Worm (Caenorhabditis elegans) whole organism, L1 larva: ENCODE data around the gene lhfp-4.
"Not testable (repeated sequence)": the region's sequence is repeated elsewhere in the genome, so short reads cannot be mapped to it uniquely, and the experiment has no call there.

Experiments
- aly-2 ChIP-seq: fragments of 150-350 bp; optimal IDR thresholded peaks from 2 replicates; lab custom pipeline; 2014; ENCODE audit warnings: missing biosample characterization, missing genetic modification characterization
- blmp-1 ChIP-seq: fragments of 150-350 bp; optimal IDR thresholded peaks from 2 replicates; lab custom pipeline; 2014; ENCODE audit warnings: missing biosample characterization, missing genetic modification characterization
- ceh-82 ChIP-seq, 3 experiments: fragments of 150-350 bp in 1 of 3; sonication (generic microtip) in 2 of 3; optimal IDR thresholded peaks; 2 replicates each; lab custom pipeline; 2014 to 2017; ENCODE audit warnings: missing biosample characterization in 3 of 3, missing genetic modification characterization in 3 of 3
- ces-1 ChIP-seq: fragments of 150-350 bp; optimal IDR thresholded peaks from 2 replicates; lab custom pipeline; 2014; ENCODE audit warnings: missing biosample characterization, missing genetic modification reagents, missing genetic modification characterization
- dpl-1 ChIP-seq, 3 experiments: fragments of 150-350 bp in 2 of 3; sonication (generic microtip) in 1 of 3; optimal IDR thresholded peaks; 2 replicates each; lab custom pipeline; 2014 to 2017; ENCODE audit warnings: missing biosample characterization in 3 of 3, missing genetic modification characterization in 3 of 3, missing genetic modification reagents in 3 of 3
- dsc-1 ChIP-seq: sonication (generic microtip); optimal IDR thresholded peaks from 2 replicates; lab custom pipeline; 2016; ENCODE audit warnings: mild to moderate bottlenecking, missing genetic modification characterization, missing compliant biosample characterization
- efl-1 ChIP-seq, 4 experiments: fragments of 150-350 bp; optimal IDR thresholded peaks in 3 of 4; peaks in 1 of 4; 1 replicate in 1 of 4; 2 replicates in 3 of 4; lab custom pipeline; 2014; ENCODE audit warnings: missing biosample characterization in 2 of 4, missing genetic modification characterization in 2 of 4, missing genetic modification reagents in 2 of 4
- egl-13 ChIP-seq: sonication (generic microtip); optimal IDR thresholded peaks from 2 replicates; lab custom pipeline; 2016; ENCODE audit warnings: missing genotype, missing genetic modification reagents, missing genetic modification characterization, missing compliant biosample characterization
- elt-2 ChIP-seq: sonication (generic microtip); optimal IDR thresholded peaks from 2 replicates; lab custom pipeline; 2016; ENCODE audit warnings: missing genetic modification characterization, mild to moderate bottlenecking, inconsistent platforms, missing compliant biosample characterization, missing genetic modification reagents
- elt-3 ChIP-seq, 6 experiments: fragments of 150-350 bp in 1 of 6; sonication (generic microtip); optimal IDR thresholded peaks; 2 replicates each; lab custom pipeline; 2017 to 2018; ENCODE audit warnings: missing biosample characterization in 6 of 6, missing genetic modification characterization in 6 of 6, inconsistent platforms in 1 of 6
- fkh-4 ChIP-seq: sonication (generic microtip); optimal IDR thresholded peaks from 2 replicates; lab custom pipeline; 2016; ENCODE audit warnings: missing compliant biosample characterization, missing genetic modification characterization, borderline replicate concordance
- fkh-8 ChIP-seq: sonication (generic microtip); optimal IDR thresholded peaks from 2 replicates; lab custom pipeline; 2016; ENCODE audit warnings: mild to moderate bottlenecking, missing genetic modification characterization, missing compliant biosample characterization
- grh-1 ChIP-seq: fragments of 200-800 bp; sonication (Bioruptor generic); IDR thresholded peaks from 2 replicates; pipeline ENCODE4 v1.3.6; 2022; ENCODE audit warnings: missing genetic modification reagents, missing genetic modification characterization, missing compliant biosample characterization
- hlh-4 ChIP-seq: sonication (generic microtip); optimal IDR thresholded peaks from 2 replicates; lab custom pipeline; 2016; ENCODE audit warnings: mild to moderate bottlenecking, missing genetic modification characterization, missing compliant biosample characterization
- irx-1 ChIP-seq: sonication (generic microtip); optimal IDR thresholded peaks from 2 replicates; lab custom pipeline; 2016; ENCODE audit warnings: missing genetic modification characterization, missing compliant biosample characterization
- isw-1 ChIP-seq: fragments of 200-800 bp; sonication (Bioruptor generic); IDR thresholded peaks from 2 replicates; pipeline ENCODE4 v1.3.6; 2022; ENCODE audit warnings: missing genetic modification characterization, missing compliant biosample characterization
- lin-13 ChIP-seq: fragments of 150-350 bp; optimal IDR thresholded peaks from 2 replicates; lab custom pipeline; 2014; ENCODE audit warnings: missing biosample characterization, missing genetic modification reagents, missing genetic modification characterization
- lin-35 ChIP-seq, 2 experiments: fragments of 150-350 bp; optimal IDR thresholded peaks; 2 replicates each; lab custom pipeline; 2014; ENCODE audit warnings: missing biosample characterization in 2 of 2, missing genetic modification characterization in 2 of 2, missing genetic modification reagents in 2 of 2
- lin-39 ChIP-seq: fragments of 150-350 bp; optimal IDR thresholded peaks from 2 replicates; lab custom pipeline; 2014; ENCODE audit warnings: missing biosample characterization, missing genetic modification reagents, missing genetic modification characterization
- nhr-47 ChIP-seq: sonication (generic microtip); optimal IDR thresholded peaks from 2 replicates; lab custom pipeline; 2016; ENCODE audit warnings: mild to moderate bottlenecking, missing genetic modification characterization, moderate library complexity, missing compliant biosample characterization
- sptf-1 ChIP-seq: fragments of 150-350 bp; optimal IDR thresholded peaks from 2 replicates; lab custom pipeline; 2014; ENCODE audit warnings: missing biosample characterization, missing genetic modification characterization
- swsn-7 ChIP-seq: sonication (generic microtip); optimal IDR thresholded peaks from 2 replicates; lab custom pipeline; 2016; ENCODE audit warnings: missing genetic modification characterization, missing compliant biosample characterization
- unc-98 ChIP-seq: fragments of 200-800 bp; sonication (Bioruptor generic); IDR thresholded peaks from 2 replicates; pipeline ENCODE4 v1.3.6; 2022; ENCODE audit warnings: missing genetic modification characterization, missing compliant biosample characterization

Gene lhfp-4

DNA sequence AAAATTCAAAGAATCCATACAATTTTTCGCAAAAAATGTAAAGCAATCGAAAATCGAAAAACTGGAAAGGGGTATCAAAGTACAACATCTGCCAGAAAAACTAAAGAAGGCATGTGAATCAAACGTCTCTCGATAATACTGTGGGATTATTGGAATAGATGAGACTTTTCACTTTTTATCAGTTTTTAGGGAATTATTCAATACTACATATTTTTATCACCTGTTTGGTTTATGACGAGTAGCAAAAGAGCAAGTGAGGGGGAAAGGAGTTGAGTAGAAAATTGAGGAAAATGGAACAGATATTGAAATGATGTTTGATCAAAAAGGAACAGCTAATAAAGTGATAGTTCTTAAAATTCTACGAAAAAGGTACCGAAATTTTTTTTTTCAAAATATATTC, 17.7 kb downstream of the lhfp-4 start:
- TF ChIP-seq elt-2 (tag; lab: Kevin White, UChicago) (peak; percentile 41), egl-13 (no peak)

DNA sequence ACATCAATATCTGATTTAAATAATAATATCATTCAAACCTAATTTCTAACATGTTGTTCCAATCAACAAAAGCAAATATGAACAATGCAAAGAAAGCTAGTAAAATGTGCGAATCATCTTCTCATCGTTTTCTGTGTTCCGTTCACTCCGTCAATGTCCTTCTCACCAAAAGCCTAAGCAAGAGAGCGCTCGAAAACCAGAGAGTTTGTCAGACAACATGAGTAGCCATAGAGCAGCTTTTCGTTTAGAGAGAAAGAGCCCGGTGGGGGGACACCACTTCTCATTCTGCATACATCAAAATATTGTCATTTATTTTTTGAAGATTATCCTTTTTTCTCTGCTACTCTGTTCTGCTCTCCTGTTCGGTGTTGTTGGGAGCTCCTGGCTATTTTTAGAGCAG, 18.3 kb downstream of the lhfp-4 start:
- TF ChIP-seq efl-1 (optimal IDR thresholded peaks at IDR 0.05; lab: Kevin White, UChicago): no peak
- TF ChIP-seq efl-1 (GFP tag; optimal IDR thresholded peaks at IDR 0.05 in 1 of 2; lab: Kevin White, UChicago): peak in 1 of 2 experiments; percentile 77
- TF ChIP-seq aly-2 (tag; lab: Kevin White, UChicago): no peak
- no peak for TF ChIP-seq sptf-1 (tag; lab: Kevin White, UChicago)
- TF ChIP-seq dpl-1 (GFP tag; optimal IDR thresholded peaks at IDR 0.05; lab: Kevin White, UChicago): peak in 1 of 3 experiments; percentile 27
- peak; percentile 11 for TF ChIP-seq nhr-47 (tag; lab: Kevin White, UChicago)
- peak; percentile 62 for TF ChIP-seq dsc-1
- no peak for TF ChIP-seq blmp-1 (tag; lab: Kevin White, UChicago)
- TF ChIP-seq lin-39: no peak
- TF ChIP-seq lin-35 (GFP tag; optimal IDR thresholded peaks at IDR 0.05; lab: Kevin White, UChicago): peak in 1 of 2 experiments; percentile 36
- peak; percentile 27 for TF ChIP-seq fkh-8

DNA sequence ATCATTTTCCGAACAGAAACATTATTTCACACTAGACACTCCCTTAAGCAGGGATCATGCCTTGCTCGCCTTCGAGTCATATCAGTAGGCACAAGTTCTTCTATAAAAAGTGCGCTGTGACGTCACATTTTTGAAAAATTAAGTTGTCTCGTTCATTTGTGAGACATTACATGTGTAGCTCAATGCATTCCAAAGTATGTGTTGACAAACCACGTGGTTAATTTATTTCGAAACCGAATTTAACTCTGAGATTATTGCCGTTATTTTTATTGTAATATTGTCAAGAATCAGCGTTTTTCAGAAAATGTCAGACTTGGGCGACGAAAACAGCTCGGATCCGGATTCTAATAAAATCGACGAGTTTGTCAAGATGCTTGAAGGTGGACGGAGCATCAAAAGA, 19.1 kb downstream of the lhfp-4 start, which contains the start of gene T28F3.5:
T28F3.5 (plus strand) TSS at position 301 of the 400 bp plus-strand sequence.
- no peak for TF ChIP-seq swsn-7 (tag; lab: Kevin White, UChicago)
- no peak for TF ChIP-seq irx-1 (tag; lab: Kevin White, UChicago)
- TF ChIP-seq ceh-82 (tag; optimal IDR thresholded peaks at IDR 0.05; lab: Kevin White, UChicago): no peak
- no peak for TF ChIP-seq efl-1 (optimal IDR thresholded peaks at IDR 0.05; lab: Kevin White, UChicago)
- TF ChIP-seq efl-1 (GFP tag; optimal IDR thresholded peaks at IDR 0.05 in 1 of 2; lab: Kevin White, UChicago): peak in 1 of 2 experiments; percentile 84
- no peak for TF ChIP-seq blmp-1 (tag; lab: Kevin White, UChicago)

DNA sequence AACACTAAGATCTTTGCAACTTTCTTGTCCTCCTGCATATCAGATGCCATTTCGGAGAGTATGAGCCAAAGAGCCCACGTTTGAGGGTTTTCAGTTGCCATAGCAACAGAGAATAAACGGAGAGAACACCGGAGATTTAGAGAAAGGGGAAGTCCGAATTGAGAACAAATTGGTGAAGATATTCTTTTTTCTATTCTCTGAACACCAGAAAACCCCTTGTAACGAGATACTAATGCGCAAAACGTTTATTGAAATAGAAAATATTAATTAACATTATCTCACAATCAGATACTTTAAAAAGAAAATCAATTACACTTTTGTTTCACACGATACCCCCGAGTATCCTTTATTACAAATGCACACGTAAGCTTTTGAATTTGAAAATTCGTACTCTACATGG, 26.6 kb downstream of the lhfp-4 start, which contains the start of gene ifta-2:
ifta-2 (minus strand) TSS at position 101 of the 400 bp plus-strand sequence.
- no peak for TF ChIP-seq irx-1 (tag; lab: Kevin White, UChicago)
- TF ChIP-seq fkh-8: peak; percentile 29

DNA sequence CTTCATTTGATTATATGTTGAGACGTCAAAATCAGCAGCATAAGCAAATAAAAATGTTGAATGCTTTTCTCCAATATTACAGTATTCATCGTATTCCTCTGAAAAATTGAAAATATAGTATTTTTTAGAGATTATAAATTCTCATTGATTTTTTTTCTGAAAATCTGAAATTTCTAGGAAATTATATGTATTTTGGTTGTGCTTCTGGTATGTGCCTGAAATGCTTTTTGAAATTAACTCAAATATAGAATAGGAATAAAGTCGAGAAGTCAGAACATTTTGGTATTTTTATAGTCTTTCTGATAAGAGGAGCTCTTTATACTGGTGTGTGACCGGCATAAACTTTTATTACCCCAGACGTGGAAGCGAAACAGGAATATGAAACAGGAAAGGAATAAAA, 31.8 kb downstream of the lhfp-4 start, which contains the start of gene T28F3.8:
T28F3.8 (minus strand) TSS at position 101 of the 400 bp plus-strand sequence.
- not testable (repeated sequence) for TF ChIP-seq lin-35 (GFP tag; optimal IDR thresholded peaks at IDR 0.05; lab: Kevin White, UChicago); lin-13 (GFP tag; lab: Kevin White, UChicago); hlh-4 (tag; lab: Kevin White, UChicago)

DNA sequence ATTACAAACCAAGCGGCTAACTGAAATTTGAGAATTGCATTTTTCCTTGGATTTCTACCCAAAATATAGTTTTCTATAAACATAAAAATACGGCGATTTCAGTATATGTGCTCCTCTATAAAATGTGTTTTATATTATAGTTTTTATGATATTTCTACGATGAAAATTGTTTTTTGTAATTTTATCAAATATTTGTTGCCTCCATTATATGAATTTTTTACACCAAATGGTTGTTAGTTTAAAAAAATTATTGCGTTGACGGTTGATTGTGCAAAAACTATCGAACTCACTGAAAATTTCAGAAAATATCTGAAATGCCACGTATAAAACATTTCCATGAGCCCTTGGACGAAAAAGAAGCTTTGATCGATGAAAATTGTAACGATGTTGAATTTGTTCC, 32.8 kb downstream of the lhfp-4 start, which contains the start of gene T28F3.9:
T28F3.9 (plus strand) TSS at position 301 of the 400 bp plus-strand sequence.
- TF ChIP-seq unc-98 (GFP tag; lab: Robert Waterston, UW): no peak
- TF ChIP-seq grh-1: no peak
- no peak for TF ChIP-seq efl-1 (optimal IDR thresholded peaks at IDR 0.05; lab: Kevin White, UChicago)
- peak in 1 of 2 experiments; percentile 35 for TF ChIP-seq efl-1 (GFP tag; optimal IDR thresholded peaks at IDR 0.05 in 1 of 2; lab: Kevin White, UChicago)
- no peak for TF ChIP-seq elt-2 (tag; lab: Kevin White, UChicago)

DNA sequence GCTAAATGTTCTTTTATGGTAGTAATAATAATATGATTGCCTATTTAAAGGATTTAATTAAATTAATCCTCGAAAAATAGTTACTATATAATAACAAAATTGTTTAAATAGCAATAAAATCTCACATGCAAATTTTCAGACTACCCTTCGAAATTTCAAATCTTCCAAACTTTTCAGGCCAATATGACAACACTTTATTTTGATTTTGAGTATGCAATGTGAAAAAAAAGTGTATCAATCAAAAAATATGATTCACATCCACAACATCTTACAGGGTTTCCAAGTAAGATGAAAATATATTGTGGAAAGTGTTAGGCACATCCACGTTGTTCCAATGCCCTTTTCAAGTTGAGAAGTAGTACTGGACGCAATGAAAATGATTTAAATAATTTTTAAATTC, 36.5 kb downstream of the lhfp-4 start, which contains the start of gene snf-9:
snf-9 (plus strand) TSS at position 301 of the 400 bp plus-strand sequence.
- TF ChIP-seq ces-1 (GFP tag; lab: Kevin White, UChicago) (no peak), fkh-4 (tag; lab: Kevin White, UChicago) (no peak), isw-1 (GFP tag; lab: Robert Waterston, UW) (no peak)

DNA sequence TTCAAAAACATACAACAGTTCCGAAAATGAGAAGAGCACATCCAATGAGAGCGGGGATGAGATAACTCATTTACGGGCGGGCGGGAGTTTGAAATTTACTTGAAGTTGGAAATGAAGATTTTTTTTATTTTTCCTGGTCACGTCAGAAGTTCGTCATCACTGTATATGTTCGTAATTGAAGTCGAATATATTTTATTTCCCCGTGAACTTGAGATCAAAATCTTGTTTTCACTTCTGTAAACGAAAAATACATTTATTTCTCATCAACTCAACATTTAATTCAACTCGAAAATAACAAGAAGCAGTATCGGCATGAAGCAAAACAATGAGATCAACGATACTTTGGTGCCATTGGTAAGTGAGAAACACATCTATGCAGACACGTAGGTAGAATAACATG, 41.0 kb downstream of the lhfp-4 start, which contains the start of gene C49C3.20:
C49C3.20 (minus strand) TSS at position 101 of the 400 bp plus-strand sequence.
- no peak for TF ChIP-seq elt-3 (tag; optimal IDR thresholded peaks at IDR 0.05; lab: Kevin White, UChicago)
